Fruit fly (Drosophila melanogaster): ENCODE measurements around the gene PQBP1.
A peak's percentile ranks its signal among the peaks of the same experiment; 100 is the strongest.

Gene PQBP1

DNA sequence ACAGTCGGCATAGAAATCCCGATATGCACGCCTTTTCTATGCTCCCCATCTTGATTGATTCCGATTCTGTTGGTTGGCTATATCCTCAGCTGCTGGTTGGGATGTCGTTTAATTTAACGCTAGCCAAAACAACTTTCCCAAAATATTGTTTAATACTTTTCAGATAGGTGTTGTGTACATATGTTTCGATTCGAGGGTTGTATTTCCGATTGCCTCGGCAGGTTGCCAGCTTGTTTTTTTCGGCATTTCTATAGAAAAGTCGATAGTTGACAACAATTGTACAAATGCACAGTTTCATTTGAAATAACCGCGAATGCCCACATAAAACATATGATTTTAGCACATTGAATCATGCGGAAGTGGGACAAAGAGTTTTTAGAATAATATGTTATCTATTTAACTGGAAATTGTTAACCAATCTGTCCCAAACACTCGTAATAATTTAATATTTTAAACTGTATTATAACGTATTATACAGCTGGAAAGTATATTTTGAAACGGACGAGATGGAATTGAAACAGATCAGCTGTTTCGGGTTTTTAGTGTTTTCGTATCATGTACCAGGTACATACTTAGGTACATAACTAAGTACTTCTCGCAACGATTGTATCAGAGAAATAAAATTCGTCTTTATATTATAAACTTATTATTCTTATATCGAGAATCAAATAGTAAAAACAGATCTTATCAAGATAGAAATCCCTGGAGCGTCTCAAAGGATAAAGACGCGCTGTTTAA lies 11.0 kb upstream of the PQBP1 start, which contains the start of gene CG31109 (continued):
- TF ChIP-seq wek (GFP tag; optimal IDR thresholded peaks at IDR 0.05) (no peak), nerfin-1 (tag; optimal IDR thresholded peaks at IDR 0.05) (peak; percentile 2), Antp (GFP tag; optimal IDR thresholded peaks at IDR 0.05) (no peak), CG18599 (GFP tag; optimal IDR thresholded peaks at IDR 0.05) (peak; percentile 19), BEAF-32 (GFP tag; optimal IDR thresholded peaks at IDR 0.05) (peak; percentile 71), CG16813 (GFP tag; IDR thresholded peaks at IDR 0.05; ENCODE audit: partially characterized antibody) (peak; percentile 56; the same call in 2 of the 3 replicates), CG31441 (GFP tag; IDR thresholded peaks at IDR 0.05) (no peak; the same call in 1 of the 2 replicates), CG32772 (GFP tag; IDR thresholded peaks at IDR 0.05) (no peak), pum (GFP tag; optimal IDR thresholded peaks at IDR 0.05) (peak; percentile 26), ranshi (GFP tag; IDR thresholded peaks at IDR 0.05) (no peak), CG34422 (GFP tag; IDR thresholded peaks at IDR 0.05) (peak; percentile 48; the same call in 1 of the 3 replicates), Eip74EF (GFP tag; optimal IDR thresholded peaks at IDR 0.05) (no peak), CG14441 (GFP tag; IDR thresholded peaks at IDR 0.05) (0 out of 2 replicates have a peak, but pooled peaks have one; percentile 17), CG7987 (GFP tag; optimal IDR thresholded peaks at IDR 0.05) (peak; percentile 30), Myb (GFP tag; optimal IDR thresholded peaks at IDR 0.05) (peak; percentile 86), CG30403 (GFP tag; optimal IDR thresholded peaks at IDR 0.05) (peak; percentile 18), CG8944 (GFP tag; optimal IDR thresholded peaks at IDR 0.05) (peak; percentile 22), ssp (GFP tag; IDR thresholded peaks at IDR 0.05) (no peak), CG14710 (tag; optimal IDR thresholded peaks at IDR 0.05) (peak; percentile 70), tup (GFP tag; optimal IDR thresholded peaks at IDR 0.05) (no peak), CG30020 (tag; optimal IDR thresholded peaks at IDR 0.05) (peak; percentile 92), MBD-R2 (GFP tag; IDR thresholded peaks at IDR 0.05) (peak; percentile 79), prd (optimal IDR thresholded peaks at IDR 0.05) (no peak), prd (GFP tag; IDR thresholded peaks at IDR 0.05) (no peak), Ssrp (tag; optimal IDR thresholded peaks at IDR 0.05) (no peak), CG18262 (tag; optimal IDR thresholded peaks at IDR 0.05) (peak; percentile 33), CG6765 (GFP tag; optimal IDR thresholded peaks at IDR 0.05) (no peak), Sry-β (GFP tag; optimal IDR thresholded peaks at IDR 0.05) (peak; percentile 12), vfl (GFP tag; optimal IDR thresholded peaks at IDR 0.05) (no peak), CG2712 (tag; optimal IDR thresholded peaks at IDR 0.05) (peak; percentile 32), CG11696 (GFP tag; IDR thresholded peaks at IDR 0.05) (no peak), CG12155 (GFP tag; optimal IDR thresholded peaks at IDR 0.05) (no peak), lilli (GFP tag; optimal IDR thresholded peaks at IDR 0.05) (peak; percentile 60), CG3847 (GFP tag; IDR thresholded peaks at IDR 0.05) (peak; percentile 37; the same call in 1 of the 2 replicates), CG17802 (tag; optimal IDR thresholded peaks at IDR 0.05) (no peak), Six4 (GFP tag; optimal IDR thresholded peaks at IDR 0.05) (peak; percentile 30), az2 (GFP tag; optimal IDR thresholded peaks at IDR 0.05) (no peak), CG18011 (GFP tag; optimal IDR thresholded peaks at IDR 0.05) (peak; percentile 8), eve (GFP tag; optimal IDR thresholded peaks at IDR 0.05) (peak in 1 of 2 experiments; percentile 56), bigmax (GFP tag; optimal IDR thresholded peaks at IDR 0.05) (peak; percentile 41), Pdp1 (GFP tag; optimal IDR thresholded peaks at IDR 0.05) (peak in 1 of 2 experiments; percentile 26), Fer3 (tag; optimal IDR thresholded peaks at IDR 0.05) (peak; percentile 10), kni (GFP tag; optimal IDR thresholded peaks at IDR 0.05) (no peak), twi (tag; optimal IDR thresholded peaks at IDR 0.05) (peak; percentile 27)

All from whole organism, embryonic.